Worm (Caenorhabditis elegans) whole organism, midembryonic: Measurements from ENCODE around the gene mam-6.

Experiments used
- med-1 ChIP-seq: sonication (generic microtip); optimal IDR thresholded peaks from 2 replicates; lab custom pipeline; 2017; ENCODE audit warnings: missing genetic modification characterization, mild to moderate bottlenecking, missing compliant biosample characterization, antibody characterized with exemption, missing genetic modification reagents; ENCODE audit not compliant: insufficient read depth
- tab-1 ChIP-seq: fragments of 200-800 bp; sonication (Bioruptor generic); IDR thresholded peaks from 2 replicates; pipeline ENCODE4 v1.3.6; 2022; ENCODE audit warnings: missing genetic modification characterization, missing compliant biosample characterization
- ztf-23 ChIP-seq: fragments of 200-800 bp; sonication (Bioruptor generic); IDR thresholded peaks from 2 replicates; pipeline ENCODE4 v1.3.6; 2022; ENCODE audit warnings: missing genetic modification reagents, missing genetic modification characterization, missing compliant biosample characterization
- ztf-29 ChIP-seq: fragments of 200-800 bp; sonication (Bioruptor generic); IDR thresholded peaks from 2 replicates; pipeline ENCODE4 v1.3.6; 2022; ENCODE audit warnings: missing genetic modification reagents, missing genetic modification characterization, missing compliant biosample characterization

- no peak for TF ChIP-seq ztf-29 (GFP tag; lab: Robert Waterston, UW)
- no peak for TF ChIP-seq med-1 (GFP tag; lab: Kevin White, UChicago)
- no peak for TF ChIP-seq ztf-23
- TF ChIP-seq tab-1 (GFP tag; lab: Robert Waterston, UW): no peak
Measured at ce11 chrX:15107747-15108252, 38.7 kb upstream of the mam-6 start, which contains the start of gene mlt-9.
